Fruit fly (Drosophila melanogaster): ENCODE results near the gene Nup35.

Gene Nup35

DNA sequence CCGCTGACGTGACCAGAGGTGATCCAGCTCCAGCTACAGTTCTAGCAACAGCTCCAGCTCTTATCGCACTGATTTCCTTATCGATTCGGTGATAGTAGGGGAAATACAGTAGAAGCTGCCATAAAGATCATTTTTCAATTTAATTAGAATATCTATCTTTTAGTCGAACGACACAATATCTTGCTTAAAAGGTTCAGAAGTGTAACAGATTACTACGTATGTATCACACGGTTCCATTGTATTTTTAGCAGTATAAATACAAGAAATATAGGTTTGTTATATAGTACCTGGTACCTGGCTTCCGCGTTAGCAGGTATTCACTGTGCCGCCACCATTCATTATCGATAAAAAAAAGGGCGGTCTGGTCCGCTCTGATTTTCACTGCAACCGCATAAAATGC, 3.1 kb upstream of the Nup35 start (continued):
- TF ChIP-seq CG1602 (GFP tag; optimal IDR thresholded peaks at IDR 0.05) (peak; percentile 72), kni (GFP tag; optimal IDR thresholded peaks at IDR 0.05) (peak; percentile 8), nom (GFP tag; optimal IDR thresholded peaks at IDR 0.05) (peak; percentile 31), lbe (GFP tag; optimal IDR thresholded peaks at IDR 0.05) (peak; percentile 54), CG14441 (GFP tag; IDR thresholded peaks at IDR 0.05) (peak; percentile 81), Ravus (GFP tag; IDR thresholded peaks at IDR 0.05) (peak; percentile 35), her (GFP tag; optimal IDR thresholded peaks at IDR 0.05) (peak; percentile 57), CHES-1-like (GFP tag; optimal IDR thresholded peaks at IDR 0.05) (peak; percentile 67), CG10209 (GFP tag; optimal IDR thresholded peaks at IDR 0.05) (peak; percentile 80), btn (GFP tag; optimal IDR thresholded peaks at IDR 0.05) (peak; percentile 58), Lhr (GFP tag; optimal IDR thresholded peaks at IDR 0.05) (peak; percentile 30), ac (GFP tag; optimal IDR thresholded peaks at IDR 0.05) (peak; percentile 19), otp (GFP tag; IDR thresholded peaks at IDR 0.05) (0 out of 3 replicates have a peak, but pooled peaks have one; percentile 56), jumu (GFP tag; optimal IDR thresholded peaks at IDR 0.05) (peak; percentile 74), fd64A (GFP tag; optimal IDR thresholded peaks at IDR 0.05) (peak; percentile 65), CG18619 (GFP tag; optimal IDR thresholded peaks at IDR 0.05) (peak; percentile 72), gce (GFP tag; IDR thresholded peaks at IDR 0.05) (peak; percentile 79; the same call in 2 of the 3 replicates), D (optimal IDR thresholded peaks at IDR 0.05) (no peak), D (GFP tag; optimal IDR thresholded peaks at IDR 0.05) (peak; percentile 71), fu2 (GFP tag; optimal IDR thresholded peaks at IDR 0.05) (peak; percentile 59), gem (tag; optimal IDR thresholded peaks at IDR 0.05) (peak; percentile 89), CG13894 (tag; optimal IDR thresholded peaks at IDR 0.05) (peak; percentile 70), gt (GFP tag; IDR thresholded peaks at IDR 0.05) (peak; percentile 53; the same call in 1 of the 2 replicates), Rfx (GFP tag; IDR thresholded peaks at IDR 0.05) (peak; percentile 78), CG11456 (GFP tag; IDR thresholded peaks at IDR 0.05) (peak; percentile 72), croc (GFP tag; conservative IDR thresholded peaks at IDR 0.05) (peak; percentile 63; the same call in 2 of the 3 replicates), fru (optimal IDR thresholded peaks at IDR 0.05) (no peak), CG5953 (GFP tag; IDR thresholded peaks at IDR 0.05) (peak; percentile 66; the same call in 1 of the 2 replicates), sens-2 (GFP tag; IDR thresholded peaks at IDR 0.05) (peak; percentile 53), tap (tag; optimal IDR thresholded peaks at IDR 0.05) (peak; percentile 89), CG9437 (GFP tag; optimal IDR thresholded peaks at IDR 0.05) (peak; percentile 62), CG30403 (GFP tag; optimal IDR thresholded peaks at IDR 0.05) (peak; percentile 79), maf-S (GFP tag; optimal IDR thresholded peaks at IDR 0.05) (peak; percentile 66), CG8281 (tag; optimal IDR thresholded peaks at IDR 0.05) (peak; percentile 59), CG15514 (GFP tag; optimal IDR thresholded peaks at IDR 0.05) (peak; percentile 76), CG10267 (tag; optimal IDR thresholded peaks at IDR 0.05) (peak; percentile 65), tup (GFP tag; optimal IDR thresholded peaks at IDR 0.05) (peak; percentile 45), jigr1 (GFP tag; IDR thresholded peaks at IDR 0.05) (no peak), ato (GFP tag; IDR thresholded peaks at IDR 0.05; ENCODE audit: partially characterized antibody) (no peak), CG13424 (tag; optimal IDR thresholded peaks at IDR 0.05) (peak; percentile 90), Mad (GFP tag; optimal IDR thresholded peaks at IDR 0.05) (peak; percentile 51), bbx (GFP tag; IDR thresholded peaks at IDR 0.05; ENCODE audit: partially characterized antibody) (no peak), Fer2 (tag; optimal IDR thresholded peaks at IDR 0.05) (peak; percentile 70), gfzf (GFP tag; optimal IDR thresholded peaks at IDR 0.05) (no peak), Hmr (GFP tag; optimal IDR thresholded peaks at IDR 0.05) (peak; percentile 83), CG3995 (GFP tag; optimal IDR thresholded peaks at IDR 0.05) (peak; percentile 41), Camta (GFP tag; optimal IDR thresholded peaks at IDR 0.05) (peak; percentile 62), emc (GFP tag; optimal IDR thresholded peaks at IDR 0.05) (peak; percentile 20), Dref (GFP tag; IDR thresholded peaks at IDR 0.05) (no peak), Ssrp (tag; optimal IDR thresholded peaks at IDR 0.05) (peak; percentile 81), E2f1 (GFP tag; IDR thresholded peaks at IDR 0.05) (peak; percentile 69)

Measured in whole organism, embryonic.